Worm (Caenorhabditis elegans): ENCODE data around the gene M01H9.3.

ce11 chrIV:4459342-4459741 is 17.5 kb downstream of the M01H9.3 start:
- no peak for TF ChIP-seq him-1 (tag; optimal IDR thresholded peaks at IDR 0.05)
- no peak for TF ChIP-seq W03F9.2 (tag; optimal IDR thresholded peaks at IDR 0.05)

Measured in whole organism, L4/young adult.